Fruit fly (Drosophila melanogaster): ENCODE data around the gene CG12672.

DNA sequence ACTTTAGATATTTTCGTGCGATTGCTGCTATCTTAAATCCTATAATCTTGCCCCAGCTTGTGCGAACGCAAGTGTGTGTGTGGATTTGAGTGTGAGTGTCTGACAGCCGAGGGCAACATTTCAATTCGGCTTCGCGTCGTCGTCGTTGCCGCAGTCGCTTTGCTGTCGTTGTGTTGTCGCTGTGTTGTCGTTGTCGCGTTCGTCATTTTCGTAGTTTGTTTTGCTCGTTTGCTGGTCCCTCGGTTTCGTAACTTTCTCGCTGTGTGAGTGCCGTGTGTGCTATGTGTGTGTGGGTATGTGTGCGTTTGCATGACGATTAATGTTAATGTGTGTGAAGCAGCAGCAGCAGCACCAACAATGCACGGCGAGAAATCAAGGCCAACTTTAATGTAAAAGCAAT lies 2.0 kb upstream of the CG12672 start:
- TF ChIP-seq CG8478 (optimal IDR thresholded peaks at IDR 0.05), result no peak
- no peak for TF ChIP-seq usp (GFP tag; optimal IDR thresholded peaks at IDR 0.05)
- no peak for TF ChIP-seq psq (optimal IDR thresholded peaks at IDR 0.05)
- no peak for TF ChIP-seq Dll (optimal IDR thresholded peaks at IDR 0.05)
- no peak for TF ChIP-seq pan (optimal IDR thresholded peaks at IDR 0.05)
- TF ChIP-seq EcR (GFP tag; optimal IDR thresholded peaks at IDR 0.05), result no peak

Measured in whole organism.